Fruit fly (Drosophila melanogaster): ENCODE results near the gene Tpc1.

DNA sequence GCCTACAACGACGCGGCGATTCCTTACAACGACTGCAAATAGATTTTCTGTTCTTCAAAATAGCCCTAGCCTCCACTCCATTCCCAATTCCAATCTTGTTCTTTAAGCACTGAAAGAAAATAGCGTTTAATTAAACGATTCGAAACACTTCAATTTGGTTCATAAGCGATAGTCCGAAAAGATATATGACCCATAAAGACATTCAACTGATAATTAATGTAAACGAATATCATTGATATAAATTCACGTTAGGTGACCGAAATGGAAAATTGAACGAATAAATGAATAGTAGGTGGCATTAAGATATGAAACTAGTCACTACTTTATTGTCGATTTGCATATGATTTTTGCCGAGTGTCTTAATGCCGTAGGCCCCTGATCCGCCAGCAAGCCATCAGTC is 52.2 kb downstream of the Tpc1 start:
- TF ChIP-seq CG13204 (GFP tag; optimal IDR thresholded peaks at IDR 0.05) (no peak), CG12605 (GFP tag; IDR thresholded peaks at IDR 0.05) (no peak), CG34367 (tag; optimal IDR thresholded peaks at IDR 0.05) (peak; percentile 70), CG4496 (GFP tag; IDR thresholded peaks at IDR 0.05) (no peak), EcR (GFP tag; optimal IDR thresholded peaks at IDR 0.05) (no peak), Pif1B (GFP tag; optimal IDR thresholded peaks at IDR 0.05) (peak; percentile 14), CG8159 (tag; optimal IDR thresholded peaks at IDR 0.05) (peak; percentile 80), CG8301 (tag; optimal IDR thresholded peaks at IDR 0.05) (peak; percentile 54), gl (tag; optimal IDR thresholded peaks at IDR 0.05) (peak; percentile 23), CG14655 (GFP tag; optimal IDR thresholded peaks at IDR 0.05) (peak; percentile 67), Ets98B (GFP tag; IDR thresholded peaks at IDR 0.05) (no peak)
